Worm (Caenorhabditis elegans) whole organism, L3 larva: ENCODE measurements around the gene srg-31.

Source experiments
- ZK546.5 ChIP-seq: sonication (generic microtip); optimal IDR thresholded peaks from 2 replicates; lab custom pipeline; 2017; ENCODE audit warnings: missing biosample characterization, missing genetic modification characterization
- ama-1 ChIP-seq: fragments of 150-350 bp; optimal IDR thresholded peaks from 2 replicates; lab custom pipeline; 2018
- elt-3 ChIP-seq, 3 experiments: fragments of 150-350 bp in 1 of 3; sonication (generic microtip) in 2 of 3; optimal IDR thresholded peaks; 2 replicates in 2 of 3; 4 replicates in 1 of 3; lab custom pipeline; 2014 to 2017; ENCODE audit warnings: missing biosample characterization in 3 of 3, missing genetic modification characterization in 3 of 3
- fkh-10 ChIP-seq: sonication (generic microtip); optimal IDR thresholded peaks from 2 replicates; lab custom pipeline; 2017; ENCODE audit warnings: missing biosample characterization, missing genetic modification reagents, missing genetic modification characterization
- lin-15B ChIP-seq: fragments of 150-350 bp; optimal IDR thresholded peaks from 2 replicates; lab custom pipeline; 2014; ENCODE audit warnings: missing biosample characterization, missing genetic modification characterization
- nfya-1 ChIP-seq: sonication (generic microtip); optimal IDR thresholded peaks from 2 replicates; lab custom pipeline; 2017; ENCODE audit warnings: missing genetic modification characterization, mild to moderate bottlenecking, missing compliant biosample characterization, antibody characterized with exemption, moderate library complexity; ENCODE audit not compliant: insufficient read depth

- no peak for TF ChIP-seq ama-1 (lab: Kevin White, UChicago)
- TF ChIP-seq nfya-1 (tag; lab: Kevin White, UChicago): no peak
- TF ChIP-seq ZK546.5: no peak
- no peak for TF ChIP-seq elt-3 (tag; optimal IDR thresholded peaks at IDR 0.05; lab: Kevin White, UChicago)
- TF ChIP-seq fkh-10 (GFP tag; lab: Kevin White, UChicago): no peak
- no peak for TF ChIP-seq lin-15B (tag; lab: Kevin White, UChicago)
Measured at ce11 chrV:7000734-7001133, 47.0 kb upstream of the srg-31 start.
